Worm (Caenorhabditis elegans): ENCODE measurements around the gene spr-3.

Gene spr-3

ce11 chrX:4504108-4504668 is 9.7 kb upstream of the spr-3 start, which contains the start of gene dgk-2:
dgk-2 (minus strand) TSS chrX:4504388.
- TF ChIP-seq sptf-1 (tag; optimal IDR thresholded peaks at IDR 0.05) (peak; percentile 41), mls-2 (tag; optimal IDR thresholded peaks at IDR 0.05) (peak; percentile 9), M03D4.4 (tag; optimal IDR thresholded peaks at IDR 0.05) (no peak), ces-1 (GFP tag; optimal IDR thresholded peaks at IDR 0.05) (peak; percentile 70)

ce11 chrX:4507122-4507681 is 6.7 kb upstream of the spr-3 start:
- no peak for TF ChIP-seq M03D4.4 (tag; optimal IDR thresholded peaks at IDR 0.05)

- TF ChIP-seq flh-1 (GFP tag; optimal IDR thresholded peaks at IDR 0.05) (no peak), M03D4.4 (tag; optimal IDR thresholded peaks at IDR 0.05) (no peak), sem-2 (GFP tag; optimal IDR thresholded peaks at IDR 0.05) (no peak), pha-4 (tag; optimal IDR thresholded peaks at IDR 0.05) (no peak)
Observed at ce11 chrX:4508209-4508608, 5.7 kb upstream of the spr-3 start, which contains the start of gene rhi-1. rhi-1 (plus strand) TSS chrX:4508509.

ce11 chrX:4516758-4517157 is 2.9 kb downstream of the spr-3 start:
- TF ChIP-seq mab-5 (tag; optimal IDR thresholded peaks at IDR 0.05) (no peak), M03D4.4 (tag; optimal IDR thresholded peaks at IDR 0.05) (no peak), ces-1 (GFP tag; optimal IDR thresholded peaks at IDR 0.05) (peak; percentile 53)

ce11 chrX:4519968-4520367 is 6.1 kb downstream of the spr-3 start:
- TF ChIP-seq ces-1 (GFP tag; optimal IDR thresholded peaks at IDR 0.05) (no peak), nhr-237 (tag; optimal IDR thresholded peaks at IDR 0.05) (no peak), snpc-4 (tag; optimal IDR thresholded peaks at IDR 0.05) (no peak), lsy-2 (tag; optimal IDR thresholded peaks at IDR 0.05) (no peak), mep-1 (tag; optimal IDR thresholded peaks at IDR 0.05) (no peak), elt-1 (tag; optimal IDR thresholded peaks at IDR 0.05; ENCODE audit: borderline replicate concordance, insufficient read depth) (no peak), hlh-1 (tag; optimal IDR thresholded peaks at IDR 0.05) (no peak), ceh-83 (GFP tag; optimal IDR thresholded peaks at IDR 0.05) (no peak), nhr-2 (tag; optimal IDR thresholded peaks at IDR 0.05) (no peak), unc-120 (tag; optimal IDR thresholded peaks at IDR 0.05; ENCODE audit: poor library complexity, severe bottlenecking) (no peak), elt-3 (tag; optimal IDR thresholded peaks at IDR 0.05) (no peak), unc-39 (tag; optimal IDR thresholded peaks at IDR 0.05) (no peak), unc-62 (GFP tag; optimal IDR thresholded peaks at IDR 0.05) (no peak), nhr-76 (tag; optimal IDR thresholded peaks at IDR 0.05) (no peak), nhr-12 (tag; optimal IDR thresholded peaks at IDR 0.05) (no peak)

ce11 chrX:4521166-4521565 is 7.3 kb downstream of the spr-3 start:
- TF ChIP-seq drap-1 (GFP tag; optimal IDR thresholded peaks at IDR 0.05) (no peak), ces-1 (GFP tag; optimal IDR thresholded peaks at IDR 0.05) (peak; percentile 55)

- no peak for TF ChIP-seq cnd-1 (tag; optimal IDR thresholded peaks at IDR 0.05)
- TF ChIP-seq ceh-83 (GFP tag; optimal IDR thresholded peaks at IDR 0.05): no peak
- TF ChIP-seq mls-2 (tag; optimal IDR thresholded peaks at IDR 0.05): no peak
- peak; percentile 85 for TF ChIP-seq elt-1 (tag; optimal IDR thresholded peaks at IDR 0.05; ENCODE audit: borderline replicate concordance, insufficient read depth)
- TF ChIP-seq tbx-8 (GFP tag; optimal IDR thresholded peaks at IDR 0.05): no peak
- no peak for TF ChIP-seq sem-2 (GFP tag; optimal IDR thresholded peaks at IDR 0.05)
- no peak for TF ChIP-seq lsy-2 (tag; optimal IDR thresholded peaks at IDR 0.05)
- no peak for TF ChIP-seq snpc-4 (tag; optimal IDR thresholded peaks at IDR 0.05)
- no peak for TF ChIP-seq zip-8 (tag; optimal IDR thresholded peaks at IDR 0.05)
- no peak for TF ChIP-seq unc-39 (tag; optimal IDR thresholded peaks at IDR 0.05)
- TF ChIP-seq ces-1 (GFP tag; optimal IDR thresholded peaks at IDR 0.05): peak; percentile 3
- no peak for TF ChIP-seq bed-3 (GFP tag; optimal IDR thresholded peaks at IDR 0.05)
- TF ChIP-seq flh-1 (GFP tag; optimal IDR thresholded peaks at IDR 0.05): no peak
- no peak for TF ChIP-seq nhr-28 (tag; optimal IDR thresholded peaks at IDR 0.05)
- no peak for TF ChIP-seq hlh-1 (tag; optimal IDR thresholded peaks at IDR 0.05)
- TF ChIP-seq unc-62 (GFP tag; optimal IDR thresholded peaks at IDR 0.05): peak; percentile 62
- TF ChIP-seq mab-5 (tag; optimal IDR thresholded peaks at IDR 0.05): no peak
- TF ChIP-seq nhr-12 (tag; optimal IDR thresholded peaks at IDR 0.05): no peak
- TF ChIP-seq pha-4 (tag; optimal IDR thresholded peaks at IDR 0.05): no peak
- TF ChIP-seq ceh-43 (GFP tag; optimal IDR thresholded peaks at IDR 0.05): no peak
- no peak for TF ChIP-seq mep-1 (tag; optimal IDR thresholded peaks at IDR 0.05)
- no peak for TF ChIP-seq sptf-1 (tag; optimal IDR thresholded peaks at IDR 0.05)
- TF ChIP-seq nhr-76 (tag; optimal IDR thresholded peaks at IDR 0.05): no peak
- peak; percentile 81 for TF ChIP-seq ham-2 (GFP tag; optimal IDR thresholded peaks at IDR 0.05)
- TF ChIP-seq ceh-39 (tag; optimal IDR thresholded peaks at IDR 0.05): no peak
- no peak for TF ChIP-seq blmp-1 (tag; optimal IDR thresholded peaks at IDR 0.05)
- TF ChIP-seq nhr-2 (tag; optimal IDR thresholded peaks at IDR 0.05): peak; percentile 39
- TF ChIP-seq drap-1 (GFP tag; optimal IDR thresholded peaks at IDR 0.05): peak; percentile 3
Observed at ce11 chrX:4521837-4522816, 8.2 kb downstream of the spr-3 start, which contains the start of gene C07A12.7. C07A12.7 (minus strand) TSS chrX:4522144.

Measured in whole organism, mixed stage, embryonic.